Fruit fly (Drosophila melanogaster) whole organism, embryonic: Measurements from ENCODE around the gene Cwc25.
A peak's percentile ranks its signal among the peaks of the same experiment; 100 is the strongest.

ENCODE experiments used
- Abd-B ChIP-seq: fragments of 200-800 bp; sonication (Bioruptor generic); optimal IDR thresholded peaks from 2 replicates; lab custom pipeline; 2018; ENCODE audit warnings: missing biosample characterization, mild to moderate bottlenecking, missing genetic modification characterization, moderate library complexity
- BEAF-32 ChIP-seq: fragments of 200-800 bp; sonication (Bioruptor generic); optimal IDR thresholded peaks from 3 replicates; lab custom pipeline; 2017; ENCODE audit warnings: missing biosample characterization, missing genetic modification characterization, mild to moderate bottlenecking, moderate library complexity, missing genetic modification reagents
- Bgb ChIP-seq: fragments of 200-800 bp; sonication (Bioruptor generic); IDR thresholded peaks from 2 replicates; pipeline ENCODE4 v1.3.6; 2022; ENCODE audit warnings: missing biosample characterization, missing genetic modification characterization; ENCODE audit not compliant: partially characterized antibody
- C15 ChIP-seq: fragments of 200-800 bp; sonication (Bioruptor generic); IDR thresholded peaks from 3 replicates; pipeline ENCODE4 v1.3.6; 2022; ENCODE audit warnings: missing biosample characterization, missing genetic modification characterization
- CG1024 ChIP-seq: fragments of 200-800 bp; sonication (Bioruptor generic); IDR thresholded peaks from 2 replicates; pipeline ENCODE4 v1.3.6; 2022; ENCODE audit warnings: missing biosample characterization, missing genetic modification characterization
- CG11695 ChIP-seq: fragments of 200-800 bp; sonication (Bioruptor generic); IDR thresholded peaks from 3 replicates; pipeline ENCODE4 v1.3.6; 2022; ENCODE audit warnings: missing biosample characterization, missing genetic modification characterization
- CG14860 ChIP-seq: fragments of 200-800 bp; sonication (Bioruptor generic); IDR thresholded peaks from 3 replicates; pipeline ENCODE4 v1.3.6; 2022; ENCODE audit warnings: missing biosample characterization, missing genetic modification characterization; ENCODE audit not compliant: partially characterized antibody
- CG15514 ChIP-seq: fragments of 200-800 bp; sonication (Bioruptor generic); optimal IDR thresholded peaks from 3 replicates; lab custom pipeline; 2017; ENCODE audit warnings: missing biosample characterization, missing genetic modification characterization, mild to moderate bottlenecking, moderate library complexity, missing genetic modification reagents
- CG16863 ChIP-seq: fragments of 200-800 bp; sonication (Bioruptor generic); optimal IDR thresholded peaks from 3 replicates; lab custom pipeline; 2016; ENCODE audit warnings: missing biosample characterization, missing genetic modification characterization
- CG17328 ChIP-seq: fragments of 200-800 bp; sonication (Bioruptor generic); IDR thresholded peaks from 2 replicates; pipeline ENCODE4 v1.3.6; 2022; ENCODE audit warnings: missing biosample characterization, missing genetic modification characterization
- CG17612 ChIP-seq: fragments of 200-800 bp; sonication (Bioruptor generic); IDR thresholded peaks from 2 replicates; pipeline ENCODE4 v1.3.6; 2022; ENCODE audit warnings: missing biosample characterization, missing genetic modification characterization
- CG18476 ChIP-seq: fragments of 200-800 bp; sonication (Bioruptor generic); optimal IDR thresholded peaks from 2 replicates; lab custom pipeline; 2016; ENCODE audit warnings: missing biosample characterization, mild to moderate bottlenecking, missing genetic modification characterization
- CG18619 ChIP-seq: fragments of 200-800 bp; sonication (Bioruptor generic); optimal IDR thresholded peaks from 3 replicates; lab custom pipeline; 2017; ENCODE audit warnings: missing biosample characterization, mild to moderate bottlenecking, missing genetic modification characterization
- CG2116 ChIP-seq: fragments of 200-800 bp; sonication (Bioruptor generic); optimal IDR thresholded peaks from 3 replicates; lab custom pipeline; 2018; ENCODE audit warnings: missing biosample characterization, mild to moderate bottlenecking, missing genetic modification characterization
- CG2120 ChIP-seq: fragments of 200-800 bp; sonication (Bioruptor generic); optimal IDR thresholded peaks from 3 replicates; lab custom pipeline; 2016; ENCODE audit warnings: missing biosample characterization, missing genetic modification characterization
- CG3995 ChIP-seq: fragments of 200-800 bp; sonication (Bioruptor generic); optimal IDR thresholded peaks from 3 replicates; lab custom pipeline; 2016; ENCODE audit warnings: missing biosample characterization, missing genetic modification characterization
- CG4282 ChIP-seq: fragments of 200-800 bp; sonication (Bioruptor generic); optimal IDR thresholded peaks from 2 replicates; lab custom pipeline; 2016; ENCODE audit warnings: missing biosample characterization, missing genetic modification characterization
- CG6813 ChIP-seq: fragments of 200-800 bp; sonication (Bioruptor generic); optimal IDR thresholded peaks from 2 replicates; lab custom pipeline; 2017; ENCODE audit warnings: missing biosample characterization, missing genetic modification characterization, mild to moderate bottlenecking, moderate library complexity, missing genetic modification reagents
- CG7786 ChIP-seq: fragments of 200-800 bp; sonication (Bioruptor generic); optimal IDR thresholded peaks from 2 replicates; lab custom pipeline; 2016; ENCODE audit warnings: missing biosample characterization, missing genetic modification characterization
- CG7839 ChIP-seq: fragments of 200-800 bp; sonication (Bioruptor generic); optimal IDR thresholded peaks from 3 replicates; lab custom pipeline; 2018; ENCODE audit warnings: missing biosample characterization, mild to moderate bottlenecking, missing genetic modification characterization, moderate library complexity
- CG7963 ChIP-seq: fragments of 200-800 bp; sonication (Bioruptor generic); IDR thresholded peaks from 3 replicates; pipeline ENCODE4 v1.3.6; 2022; ENCODE audit warnings: missing biosample characterization, missing genetic modification characterization; ENCODE audit not compliant: partially characterized antibody
- CG8359 ChIP-seq: fragments of 200-800 bp; sonication (Bioruptor generic); optimal IDR thresholded peaks from 2 replicates; lab custom pipeline; 2017; ENCODE audit warnings: missing biosample characterization, mild to moderate bottlenecking, missing genetic modification characterization, borderline replicate concordance
- CG8478 ChIP-seq: fragments of >200 bp; optimal IDR thresholded peaks from 2 replicates; lab custom pipeline; 2018
- Dfd ChIP-seq, 2 experiments: fragments of >200 bp; optimal IDR thresholded peaks; 2 replicates each; lab custom pipeline; 2017; ENCODE audit warnings: missing biosample characterization in 2 of 2, missing genetic modification characterization in 2 of 2
- Dp ChIP-seq: fragments of 200-800 bp; sonication (Bioruptor generic); optimal IDR thresholded peaks from 2 replicates; lab custom pipeline; 2018; ENCODE audit warnings: missing biosample characterization, mild to moderate bottlenecking, missing genetic modification characterization, moderate library complexity
- Dref ChIP-seq: fragments of 200-800 bp; sonication (Bioruptor generic); IDR thresholded peaks from 2 replicates; pipeline ENCODE4 v1.3.6; 2022; ENCODE audit warnings: missing biosample characterization, missing genetic modification characterization
- Fer1 ChIP-seq: fragments of 200-800 bp; sonication (Bioruptor generic); optimal IDR thresholded peaks from 2 replicates; lab custom pipeline; 2017; ENCODE audit warnings: missing biosample characterization, mild to moderate bottlenecking, missing genetic modification characterization
- Fer2 ChIP-seq: fragments of 200-800 bp; sonication (Bioruptor generic); optimal IDR thresholded peaks from 2 replicates; lab custom pipeline; 2018; ENCODE audit warnings: missing biosample characterization, mild to moderate bottlenecking, missing genetic modification characterization, moderate library complexity
- Fer3 ChIP-seq: fragments of 200-800 bp; sonication (Bioruptor generic); optimal IDR thresholded peaks from 2 replicates; lab custom pipeline; 2018; ENCODE audit warnings: missing biosample characterization, mild to moderate bottlenecking, missing genetic modification characterization, moderate library complexity
- H15 ChIP-seq: fragments of 200-800 bp; sonication (Bioruptor generic); IDR thresholded peaks from 3 replicates; pipeline ENCODE4 v1.3.6; 2022; ENCODE audit warnings: missing biosample characterization, missing genetic modification characterization
- HmgD ChIP-seq: fragments of 200-800 bp; sonication (Bioruptor generic); optimal IDR thresholded peaks from 3 replicates; lab custom pipeline; 2016; ENCODE audit warnings: missing biosample characterization, missing genetic modification characterization
- Hr51 ChIP-seq, 2 experiments: fragments of 200-800 bp; sonication (Bioruptor generic); optimal IDR thresholded peaks; 2 replicates in 1 of 2; 3 replicates in 1 of 2; lab custom pipeline; 2016 to 2018; ENCODE audit warnings: missing biosample characterization in 2 of 2, missing genetic modification characterization in 2 of 2, mild to moderate bottlenecking in 1 of 2, moderate library complexity in 1 of 2
- MESR4 ChIP-seq: fragments of 200-800 bp; sonication (Bioruptor generic); optimal IDR thresholded peaks from 2 replicates; lab custom pipeline; 2018; ENCODE audit warnings: missing biosample characterization, mild to moderate bottlenecking, missing genetic modification characterization, moderate library complexity
- Max ChIP-seq: fragments of 200-800 bp; sonication (Bioruptor generic); optimal IDR thresholded peaks from 2 replicates; lab custom pipeline; 2016; ENCODE audit warnings: missing biosample characterization, mild to moderate bottlenecking, missing genetic modification characterization
- NfI ChIP-seq: fragments of 200-800 bp; sonication (Bioruptor generic); optimal IDR thresholded peaks from 3 replicates; lab custom pipeline; 2018; ENCODE audit warnings: missing biosample characterization, mild to moderate bottlenecking, missing genetic modification characterization, moderate library complexity
- ara ChIP-seq: fragments of 200-800 bp; sonication (Bioruptor generic); IDR thresholded peaks from 2 replicates; pipeline ENCODE4 v1.3.6; 2022; ENCODE audit warnings: missing biosample characterization, missing genetic modification characterization
- corto ChIP-seq: fragments of 200-800 bp; sonication (Bioruptor generic); optimal IDR thresholded peaks from 2 replicates; lab custom pipeline; 2016; ENCODE audit warnings: missing biosample characterization, mild to moderate bottlenecking, missing genetic modification characterization, moderate library complexity
- ewg ChIP-seq: fragments of 200-800 bp; sonication (Bioruptor generic); optimal IDR thresholded peaks from 3 replicates; lab custom pipeline; 2017; ENCODE audit warnings: mild to moderate bottlenecking, missing biosample characterization, missing genetic modification reagents, missing genetic modification characterization
- p53 ChIP-seq: fragments of 200-800 bp; sonication (Bioruptor generic); optimal IDR thresholded peaks from 2 replicates; lab custom pipeline; 2016; ENCODE audit warnings: missing biosample characterization, missing genetic modification characterization
- pfk ChIP-seq: fragments of 200-800 bp; sonication (Bioruptor generic); optimal IDR thresholded peaks from 2 replicates; lab custom pipeline; 2018; ENCODE audit warnings: missing biosample characterization, mild to moderate bottlenecking, missing genetic modification characterization, moderate library complexity
- pnt ChIP-seq: fragments of 200-800 bp; sonication (Bioruptor generic); optimal IDR thresholded peaks from 3 replicates; lab custom pipeline; 2016; ENCODE audit warnings: missing biosample characterization, missing genetic modification characterization
- psq ChIP-seq: fragments of 200-800 bp; sonication (Bioruptor generic); optimal IDR thresholded peaks from 2 replicates; lab custom pipeline; 2017; ENCODE audit warnings: missing biosample characterization, missing genetic modification characterization
- salm ChIP-seq: fragments of 200-800 bp; sonication (Bioruptor generic); optimal IDR thresholded peaks from 2 replicates; lab custom pipeline; 2018; ENCODE audit warnings: missing biosample characterization, mild to moderate bottlenecking, missing genetic modification characterization
- sens ChIP-seq: fragments of 200-800 bp; sonication (Bioruptor generic); peaks from one replicate; lab custom pipeline; 2016; ENCODE audit warnings: missing biosample characterization, missing genetic modification characterization
- sim ChIP-seq: fragments of 200-800 bp; sonication (Bioruptor generic); IDR thresholded peaks from 2 replicates; pipeline ENCODE4 v1.3.6; 2022; ENCODE audit warnings: missing biosample characterization, missing genetic modification characterization
- sna ChIP-seq: fragments of 200-800 bp; sonication (Bioruptor generic); IDR thresholded peaks from 2 replicates; pipeline ENCODE4 v1.3.6; 2022; ENCODE audit warnings: missing biosample characterization, missing genetic modification characterization; ENCODE audit not compliant: partially characterized antibody
- so ChIP-seq: fragments of 200-800 bp; sonication (Bioruptor generic); IDR thresholded peaks from 3 replicates; pipeline ENCODE4 v1.3.6; 2022; ENCODE audit warnings: missing biosample characterization, missing genetic modification characterization
- tio ChIP-seq: fragments of 200-800 bp; sonication (Bioruptor generic); optimal IDR thresholded peaks from 2 replicates; lab custom pipeline; 2017; ENCODE audit warnings: missing biosample characterization, missing genetic modification characterization, inconsistent platforms
- unc-4 ChIP-seq: fragments of 200-800 bp; sonication (Bioruptor generic); IDR thresholded peaks from 2 replicates; pipeline ENCODE4 v1.3.6; 2022; ENCODE audit warnings: missing biosample characterization, missing genetic modification characterization; ENCODE audit not compliant: partially characterized antibody

The Cwc25 gene

DNA sequence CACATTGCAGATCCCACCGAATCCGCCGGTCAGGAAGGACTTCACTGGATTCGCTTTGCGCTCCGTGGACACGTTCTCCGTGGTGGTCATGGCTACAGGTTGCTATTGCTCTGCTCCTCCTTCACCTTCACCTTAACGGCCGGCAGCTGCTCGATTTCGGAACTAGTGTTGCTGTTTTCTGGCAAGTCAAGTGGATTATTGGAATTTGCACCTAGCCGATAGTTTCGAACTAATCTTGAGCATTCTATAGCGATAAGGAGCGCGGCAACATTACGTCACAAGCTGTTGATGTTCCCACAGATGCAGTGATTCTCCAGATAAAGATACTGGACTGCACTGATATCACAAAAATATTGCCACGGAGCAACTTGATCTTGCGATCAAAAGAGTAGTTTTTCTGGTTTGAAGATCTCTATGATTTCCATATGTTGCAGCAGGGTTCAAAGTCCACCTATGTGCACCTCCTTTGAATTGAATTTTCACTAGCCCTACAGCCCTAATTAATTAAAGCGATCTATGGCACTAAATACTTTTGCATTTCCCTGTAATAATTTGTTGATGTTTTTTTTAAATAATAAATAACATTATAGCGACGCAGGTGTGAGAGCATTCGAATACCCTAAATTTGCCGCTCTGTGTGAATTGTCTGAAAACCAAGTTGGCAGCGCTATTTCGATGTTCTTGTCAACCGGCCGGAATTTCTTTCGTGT, 24.7 kb downstream of the Cwc25 start, which contains the start of the genes colt and HINT1 (continued):
- peak; percentile 24 for TF ChIP-seq NfI (GFP tag; lab: Kevin White, UChicago)
- TF ChIP-seq corto (GFP tag; lab: Kevin White, UChicago), result no peak
- TF ChIP-seq H15, result no peak
- no peak for TF ChIP-seq CG17612
- no peak for TF ChIP-seq CG6813 (GFP tag; lab: Kevin White, UChicago)
- no peak for TF ChIP-seq CG7963 (GFP tag; lab: Robert Waterston, UW)
- TF ChIP-seq pfk (GFP tag; lab: Kevin White, UChicago), result no peak
- TF ChIP-seq C15 (GFP tag; lab: Robert Waterston, UW), result no peak
- peak; percentile 44 for TF ChIP-seq unc-4
- no peak for TF ChIP-seq CG18476 (GFP tag; lab: Kevin White, UChicago)
- TF ChIP-seq p53 (GFP tag; lab: Kevin White, UChicago), result no peak
- TF ChIP-seq CG3995 (GFP tag; lab: Kevin White, UChicago), result peak; percentile 80
- peak; percentile 17 for TF ChIP-seq salm (tag; lab: Kevin White, UChicago)
- TF ChIP-seq CG15514 (GFP tag; lab: Kevin White, UChicago), result peak; percentile 94
- TF ChIP-seq CG16863 (GFP tag; lab: Kevin White, UChicago), result no peak
- TF ChIP-seq Fer2 (tag; lab: Kevin White, UChicago), result peak; percentile 1
- TF ChIP-seq CG8478 (lab: Kevin White, UChicago), result no peak
- no peak for TF ChIP-seq tio (GFP tag; lab: Kevin White, UChicago)
- no peak for TF ChIP-seq CG17328 (GFP tag; lab: Robert Waterston, UW)
- no peak for TF ChIP-seq sna
- TF ChIP-seq CG7839, result peak; percentile 40
- peak; percentile 31 for TF ChIP-seq CG2120 (GFP tag; lab: Kevin White, UChicago)
- TF ChIP-seq Fer3 (tag; lab: Kevin White, UChicago), result no peak
- no peak for TF ChIP-seq HmgD (GFP tag; lab: Kevin White, UChicago)
- no peak for TF ChIP-seq CG4282
- peak; percentile 96 for TF ChIP-seq MESR4 (GFP tag; lab: Kevin White, UChicago)
- TF ChIP-seq so (GFP tag; lab: Robert Waterston, UW), result no peak
- no peak for TF ChIP-seq Dfd (GFP tag; optimal IDR thresholded peaks at IDR 0.05; lab: Kevin White, UChicago)
- no peak for TF ChIP-seq sim (GFP tag; lab: Robert Waterston, UW)
- 0 out of 3 replicates have a peak, but pooled peaks have one; percentile 28 for TF ChIP-seq CG11695 (GFP tag; lab: Robert Waterston, UW)
- no peak for TF ChIP-seq CG1024 (GFP tag; lab: Robert Waterston, UW)
- peak; percentile 66 for TF ChIP-seq BEAF-32 (GFP tag; lab: Kevin White, UChicago)
- peak; percentile 39 for TF ChIP-seq Dref (GFP tag; lab: Robert Waterston, UW)
- TF ChIP-seq psq, result no peak
- peak; percentile 8 for TF ChIP-seq Max (GFP tag; lab: Kevin White, UChicago)
- TF ChIP-seq pnt, result no peak
- no peak for TF ChIP-seq CG8359 (GFP tag; lab: Kevin White, UChicago)
- TF ChIP-seq Fer1 (GFP tag; lab: Kevin White, UChicago), result peak; percentile 32
- peak; percentile 86 for TF ChIP-seq sens (GFP tag; lab: Kevin White, UChicago)
- TF ChIP-seq Abd-B (GFP tag; lab: Kevin White, UChicago), result peak; percentile 21
- TF ChIP-seq Hr51 (GFP tag; optimal IDR thresholded peaks at IDR 0.05; lab: Kevin White, UChicago), result no peak
- no peak for TF ChIP-seq Bgb (GFP tag; lab: Robert Waterston, UW)
- TF ChIP-seq CG2116 (GFP tag; lab: Kevin White, UChicago), result peak; percentile 57
- no peak for TF ChIP-seq CG18619 (GFP tag; lab: Kevin White, UChicago)
- TF ChIP-seq ara (GFP tag; lab: Robert Waterston, UW), result no peak
- peak; percentile 41 for TF ChIP-seq Dp (GFP tag; lab: Kevin White, UChicago)
- TF ChIP-seq ewg (GFP tag; lab: Kevin White, UChicago), result no peak
- no peak for TF ChIP-seq CG7786 (GFP tag; lab: Kevin White, UChicago)
- TF ChIP-seq CG14860 (GFP tag; lab: Robert Waterston, UW), result no peak
